Worm (Caenorhabditis elegans): ENCODE data around the gene C29E4.14.

C29E4.14 gene

ce11 chrIII:7919823-7920222, at the start of gene C29E4.14:
C29E4.14 (plus strand) TSS chrIII:7920123.
- TF ChIP-seq dao-5 (tag; optimal IDR thresholded peaks at IDR 0.05) (no peak), W03F9.2 (tag; optimal IDR thresholded peaks at IDR 0.05) (no peak), him-1 (tag; optimal IDR thresholded peaks at IDR 0.05) (no peak)

- no peak for TF ChIP-seq dao-5 (tag; optimal IDR thresholded peaks at IDR 0.05)
- no peak for TF ChIP-seq him-1 (tag; optimal IDR thresholded peaks at IDR 0.05)
- TF ChIP-seq W03F9.2 (tag; optimal IDR thresholded peaks at IDR 0.05), result no peak
Measured at ce11 chrIII:7872776-7873175, 47.1 kb upstream of the C29E4.14 start.

- no peak for TF ChIP-seq him-1 (tag; optimal IDR thresholded peaks at IDR 0.05)
- no peak for TF ChIP-seq W03F9.2 (tag; optimal IDR thresholded peaks at IDR 0.05)
- TF ChIP-seq dao-5 (tag; optimal IDR thresholded peaks at IDR 0.05), result no peak
Measured at ce11 chrIII:7873481-7873880, 46.4 kb upstream of the C29E4.14 start, which contains the start of gene tyr-1. tyr-1 (plus strand) TSS chrIII:7873781.

- TF ChIP-seq W03F9.2 (tag; optimal IDR thresholded peaks at IDR 0.05), result no peak
Measured at ce11 chrIII:7877090-7877489, 42.8 kb upstream of the C29E4.14 start.

- TF ChIP-seq dao-5 (tag; optimal IDR thresholded peaks at IDR 0.05), result no peak
- no peak for TF ChIP-seq W03F9.2 (tag; optimal IDR thresholded peaks at IDR 0.05)
- TF ChIP-seq him-1 (tag; optimal IDR thresholded peaks at IDR 0.05), result no peak
Measured at ce11 chrIII:7878852-7879329, 41.0 kb upstream of the C29E4.14 start, which contains the start of gene sup-18. sup-18 (minus strand) TSS chrIII:7878902.

ce11 chrIII:7880132-7880715, 39.7 kb upstream of the C29E4.14 start:
- TF ChIP-seq him-1 (tag; optimal IDR thresholded peaks at IDR 0.05) (no peak), W03F9.2 (tag; optimal IDR thresholded peaks at IDR 0.05) (no peak), dao-5 (tag; optimal IDR thresholded peaks at IDR 0.05) (no peak)

- TF ChIP-seq him-1 (tag; optimal IDR thresholded peaks at IDR 0.05) (no peak), W03F9.2 (tag; optimal IDR thresholded peaks at IDR 0.05) (no peak), dao-5 (tag; optimal IDR thresholded peaks at IDR 0.05) (no peak)
Measured at ce11 chrIII:7882900-7883299, 37.0 kb upstream of the C29E4.14 start, which contains the start of gene ZK688.9. ZK688.9 (minus strand) TSS chrIII:7883000.

- TF ChIP-seq him-1 (tag; optimal IDR thresholded peaks at IDR 0.05), result no peak
- TF ChIP-seq W03F9.2 (tag; optimal IDR thresholded peaks at IDR 0.05), result no peak
- TF ChIP-seq dao-5 (tag; optimal IDR thresholded peaks at IDR 0.05), result no peak
Measured at ce11 chrIII:7884863-7885262, 35.1 kb upstream of the C29E4.14 start, which contains the start of gene ZK688.11. ZK688.11 (minus strand) TSS chrIII:7884963.

- TF ChIP-seq him-1 (tag; optimal IDR thresholded peaks at IDR 0.05) (no peak), W03F9.2 (tag; optimal IDR thresholded peaks at IDR 0.05) (no peak), dao-5 (tag; optimal IDR thresholded peaks at IDR 0.05) (no peak)
Measured at ce11 chrIII:7889036-7889435, 30.9 kb upstream of the C29E4.14 start.

- TF ChIP-seq W03F9.2 (tag; optimal IDR thresholded peaks at IDR 0.05) (peak; percentile 60), dao-5 (tag; optimal IDR thresholded peaks at IDR 0.05) (no peak)
Measured at ce11 chrIII:7891573-7892306, 28.2 kb upstream of the C29E4.14 start, which contains the start of the genes ZK688.5 and fahd-1. ZK688.5 (minus strand) TSS chrIII:7891623. fahd-1 (plus strand) TSS chrIII:7892256.

- TF ChIP-seq him-1 (tag; optimal IDR thresholded peaks at IDR 0.05) (no peak), dao-5 (tag; optimal IDR thresholded peaks at IDR 0.05) (no peak), W03F9.2 (tag; optimal IDR thresholded peaks at IDR 0.05) (no peak)
Measured at ce11 chrIII:7892333-7892732, 27.6 kb upstream of the C29E4.14 start.

- TF ChIP-seq W03F9.2 (tag; optimal IDR thresholded peaks at IDR 0.05), result no peak
Measured at ce11 chrIII:7893224-7893623, 26.7 kb upstream of the C29E4.14 start.

- TF ChIP-seq dao-5 (tag; optimal IDR thresholded peaks at IDR 0.05) (no peak), him-1 (tag; optimal IDR thresholded peaks at IDR 0.05) (no peak), W03F9.2 (tag; optimal IDR thresholded peaks at IDR 0.05) (no peak)
Measured at ce11 chrIII:7894724-7895123, 25.2 kb upstream of the C29E4.14 start, which contains the start of gene ZK688.4. ZK688.4 (plus strand) TSS chrIII:7895024.

ce11 chrIII:7896925-7897324, 23.0 kb upstream of the C29E4.14 start, which contains the start of gene ZK688.10:
ZK688.10 (minus strand) TSS chrIII:7897025.
- no peak for TF ChIP-seq him-1 (tag; optimal IDR thresholded peaks at IDR 0.05)
- no peak for TF ChIP-seq dao-5 (tag; optimal IDR thresholded peaks at IDR 0.05)
- no peak for TF ChIP-seq W03F9.2 (tag; optimal IDR thresholded peaks at IDR 0.05)
